Fruit fly (Drosophila melanogaster): Measurements from ENCODE around the gene CG8509.

CG8509 gene

DNA sequence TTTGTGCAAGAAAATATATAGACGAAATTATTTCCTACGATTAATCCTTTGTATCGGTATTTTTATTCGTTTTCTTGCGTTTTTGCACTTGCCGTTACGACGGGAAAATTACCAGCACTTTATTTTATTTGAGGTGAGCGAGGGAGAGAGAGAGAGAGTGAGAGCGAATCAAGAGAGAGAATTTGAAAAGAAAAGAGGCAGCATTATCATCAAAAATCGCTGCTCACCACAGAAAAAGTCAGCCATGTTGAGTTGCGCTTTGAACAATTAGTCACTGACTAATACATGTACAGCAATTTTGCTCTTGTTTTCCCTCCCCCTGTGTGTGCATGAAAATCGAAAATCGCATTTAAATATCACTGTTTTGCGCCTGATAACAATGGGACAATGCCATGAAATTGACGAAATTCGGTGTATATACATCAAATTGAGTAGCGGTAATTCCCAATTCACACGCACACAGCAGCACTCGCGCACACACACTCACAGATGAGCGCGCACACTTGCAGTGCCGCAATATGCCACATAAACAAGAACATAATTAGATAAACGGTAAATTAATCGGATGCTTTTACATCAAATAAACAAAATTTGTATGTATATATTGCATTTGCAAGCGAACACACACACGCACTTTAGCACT lies 25.4 kb downstream of the CG8509 start:
- no peak for TF ChIP-seq CG17806 (tag; optimal IDR thresholded peaks at IDR 0.05)
- no peak for TF ChIP-seq CG13204 (GFP tag; optimal IDR thresholded peaks at IDR 0.05)
- no peak for TF ChIP-seq Pif1A (GFP tag; optimal IDR thresholded peaks at IDR 0.05)
- peak; percentile 1 for TF ChIP-seq gl (tag; optimal IDR thresholded peaks at IDR 0.05)
- no peak for TF ChIP-seq EcR (GFP tag; optimal IDR thresholded peaks at IDR 0.05)
- no peak for TF ChIP-seq CG15710 (tag; optimal IDR thresholded peaks at IDR 0.05)
- peak; percentile 58; the same call in 1 of the 2 replicates for TF ChIP-seq CG12605 (GFP tag; IDR thresholded peaks at IDR 0.05)
- no peak for TF ChIP-seq fd96Ca (GFP tag; IDR thresholded peaks at IDR 0.05)
- TF ChIP-seq Ets98B (GFP tag; IDR thresholded peaks at IDR 0.05) = peak; percentile 48; the same call in 1 of the 2 replicates
- no peak for TF ChIP-seq CG32121 (GFP tag; IDR thresholded peaks at IDR 0.05)
- 0 out of 3 replicates have a peak, but pooled peaks have one; percentile 13 for TF ChIP-seq CG4496 (GFP tag; IDR thresholded peaks at IDR 0.05)

DNA sequence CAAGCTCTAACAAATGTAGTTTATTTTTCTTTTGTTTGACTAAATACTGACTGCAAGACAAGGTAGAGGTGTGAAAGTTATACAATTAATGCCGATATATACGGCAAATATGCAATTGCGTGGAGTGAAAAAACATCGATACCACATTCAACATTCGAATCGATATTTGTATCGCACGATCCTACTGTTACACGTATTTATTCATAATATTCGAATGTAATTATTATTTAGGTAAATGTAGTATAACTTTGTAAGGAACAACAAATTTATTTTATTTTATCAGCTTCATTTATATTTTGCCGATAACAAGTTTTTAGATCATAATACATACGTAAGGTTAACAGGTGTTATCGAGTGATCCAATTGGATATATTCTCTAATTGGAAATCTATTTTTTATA lies 26.0 kb downstream of the CG8509 start, which contains the start of gene Chc:
Gene Chc, minus strand, starts transcription at position 98 of the 400 bp plus-strand sequence.
- no peak for TF ChIP-seq CG8301 (tag; optimal IDR thresholded peaks at IDR 0.05)
- TF ChIP-seq D1 (tag; optimal IDR thresholded peaks at IDR 0.05) = peak; percentile 54
- TF ChIP-seq Ets98B (GFP tag; IDR thresholded peaks at IDR 0.05) = peak; percentile 30; the same call in 1 of the 2 replicates

DNA sequence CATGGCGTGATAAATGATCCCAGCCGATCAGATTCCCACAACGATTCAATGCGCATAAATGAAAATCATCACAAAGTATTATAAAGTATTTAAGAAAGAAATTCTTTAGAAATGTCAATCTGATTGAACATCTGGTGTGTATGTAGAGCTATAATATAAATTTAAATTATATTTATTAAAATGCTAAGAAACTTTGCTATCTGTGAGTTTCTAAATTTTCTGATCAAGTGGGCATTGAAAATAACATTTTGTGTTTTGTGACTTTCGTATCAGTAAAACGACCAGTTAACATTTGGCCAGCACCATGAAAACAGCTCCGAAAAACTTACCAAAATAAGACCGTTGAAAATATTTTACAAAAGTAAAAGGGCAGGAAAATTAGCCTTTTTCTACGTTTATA lies 28.2 kb downstream of the CG8509 start, which contains the start of gene CG8565:
Gene CG8565, plus strand, starts transcription at position 301 of the 400 bp plus-strand sequence.
- TF ChIP-seq CG13204 (GFP tag; optimal IDR thresholded peaks at IDR 0.05) (no peak), Pif1A (GFP tag; optimal IDR thresholded peaks at IDR 0.05) (no peak), Pif1B (GFP tag; optimal IDR thresholded peaks at IDR 0.05) (no peak), Snoo (tag; optimal IDR thresholded peaks at IDR 0.05) (no peak), CG10348 (GFP tag; IDR thresholded peaks at IDR 0.05) (no peak), gl (tag; optimal IDR thresholded peaks at IDR 0.05) (no peak), CG32121 (GFP tag; IDR thresholded peaks at IDR 0.05) (no peak), fd96Ca (GFP tag; IDR thresholded peaks at IDR 0.05) (no peak), CG17806 (tag; optimal IDR thresholded peaks at IDR 0.05) (no peak)

DNA sequence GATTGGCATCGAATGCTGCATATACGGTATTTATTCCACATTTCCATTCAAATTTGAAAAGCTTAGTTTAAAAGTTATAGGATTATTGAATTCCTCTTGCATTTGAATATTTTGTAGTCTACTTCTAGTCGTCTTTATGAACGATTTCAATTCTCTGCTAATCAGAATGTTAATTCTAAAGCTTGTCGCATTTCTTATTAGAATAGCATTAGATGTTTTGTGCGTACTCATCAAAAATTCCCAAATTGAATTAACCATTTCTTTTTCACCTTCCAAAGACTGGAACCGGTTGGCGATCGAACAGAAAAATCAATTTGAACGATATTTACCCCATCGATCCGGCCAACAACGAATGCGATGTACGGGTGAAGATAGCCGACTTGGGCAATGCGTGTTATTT lies 30.6 kb downstream of the CG8509 start:
- TF ChIP-seq Ets98B (GFP tag; IDR thresholded peaks at IDR 0.05) (no peak), CG8159 (tag; optimal IDR thresholded peaks at IDR 0.05) (no peak), CG8301 (tag; optimal IDR thresholded peaks at IDR 0.05) (no peak), gl (tag; optimal IDR thresholded peaks at IDR 0.05) (no peak), D1 (tag; optimal IDR thresholded peaks at IDR 0.05) (no peak), CG14655 (GFP tag; optimal IDR thresholded peaks at IDR 0.05) (no peak), Pif1A (GFP tag; optimal IDR thresholded peaks at IDR 0.05) (no peak), CG15710 (tag; optimal IDR thresholded peaks at IDR 0.05) (no peak), fd96Ca (GFP tag; IDR thresholded peaks at IDR 0.05) (no peak), CG32121 (GFP tag; IDR thresholded peaks at IDR 0.05) (no peak), CG13204 (GFP tag; optimal IDR thresholded peaks at IDR 0.05) (no peak), CG10348 (GFP tag; IDR thresholded peaks at IDR 0.05) (no peak), EcR (GFP tag; optimal IDR thresholded peaks at IDR 0.05) (no peak)

DNA sequence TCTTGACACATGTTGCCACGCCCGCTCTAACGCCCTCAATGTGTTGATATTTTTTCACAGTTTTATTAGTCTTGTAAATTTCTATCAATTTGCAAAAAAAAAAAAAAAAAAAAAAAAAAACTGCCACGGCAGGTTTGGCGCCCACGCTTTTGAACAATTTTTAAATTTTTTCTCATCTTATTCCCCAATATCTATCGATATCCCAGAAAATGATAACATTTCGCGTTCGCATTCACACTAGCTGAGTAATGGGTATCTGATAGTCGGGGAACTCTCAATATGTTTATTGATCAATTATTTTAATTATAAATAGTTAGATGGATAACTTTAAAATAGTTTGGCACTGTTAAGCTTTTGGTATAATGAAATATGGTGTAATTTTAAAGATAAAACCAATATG lies 32.0 kb downstream of the CG8509 start:
- TF ChIP-seq CG13204 (GFP tag; optimal IDR thresholded peaks at IDR 0.05) = no peak
- TF ChIP-seq CG8301 (tag; optimal IDR thresholded peaks at IDR 0.05) = no peak
- TF ChIP-seq CG12605 (GFP tag; IDR thresholded peaks at IDR 0.05) = no peak
- no peak for TF ChIP-seq EcR (GFP tag; optimal IDR thresholded peaks at IDR 0.05)
- TF ChIP-seq fd96Ca (GFP tag; IDR thresholded peaks at IDR 0.05) = no peak
- TF ChIP-seq CG32121 (GFP tag; IDR thresholded peaks at IDR 0.05) = no peak
- no peak for TF ChIP-seq gl (tag; optimal IDR thresholded peaks at IDR 0.05)

DNA sequence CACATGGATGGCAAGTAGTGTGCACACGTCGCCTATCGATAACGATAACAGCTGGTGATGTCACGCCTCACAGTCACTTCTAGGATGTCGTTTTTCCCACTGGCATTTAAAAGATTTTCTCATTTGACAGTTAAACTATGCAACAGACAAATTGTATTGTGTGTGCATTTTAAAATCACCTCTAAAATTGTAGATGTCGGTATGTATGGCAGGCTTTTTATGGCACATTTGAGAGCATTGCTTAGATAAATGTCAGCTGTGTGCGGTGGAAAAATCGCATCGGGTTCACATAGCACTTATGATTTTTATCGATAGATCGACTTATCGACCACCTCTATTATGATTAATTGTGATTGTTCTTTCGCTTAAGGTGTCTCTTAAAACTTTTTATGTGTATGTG lies 34.8 kb downstream of the CG8509 start, which contains the start of the genes ArgRS and CG8578:
Gene ArgRS, minus strand, starts transcription at position 7 of the 400 bp plus-strand sequence.
Gene CG8578, plus strand, starts transcription at position 338 of the 400 bp plus-strand sequence.
- TF ChIP-seq gl (tag; optimal IDR thresholded peaks at IDR 0.05) = no peak
- no peak for TF ChIP-seq CG8301 (tag; optimal IDR thresholded peaks at IDR 0.05)
- TF ChIP-seq CG14655 (GFP tag; optimal IDR thresholded peaks at IDR 0.05) = no peak
- TF ChIP-seq Ets98B (GFP tag; IDR thresholded peaks at IDR 0.05) = no peak
- peak; percentile 55 for TF ChIP-seq rn (GFP tag; IDR thresholded peaks at IDR 0.05)
- peak; percentile 60 for TF ChIP-seq Snoo (tag; optimal IDR thresholded peaks at IDR 0.05)
- TF ChIP-seq CG13204 (GFP tag; optimal IDR thresholded peaks at IDR 0.05) = no peak
- no peak for TF ChIP-seq CG12605 (GFP tag; IDR thresholded peaks at IDR 0.05)
- peak; percentile 3 for TF ChIP-seq CG9948 (tag; optimal IDR thresholded peaks at IDR 0.05)
- TF ChIP-seq CG15710 (tag; optimal IDR thresholded peaks at IDR 0.05) = peak; percentile 22
- TF ChIP-seq Pif1B (GFP tag; optimal IDR thresholded peaks at IDR 0.05) = peak; percentile 52
- no peak for TF ChIP-seq CG10348 (GFP tag; IDR thresholded peaks at IDR 0.05)
- TF ChIP-seq fd96Ca (GFP tag; IDR thresholded peaks at IDR 0.05) = no peak
- TF ChIP-seq CG17806 (tag; optimal IDR thresholded peaks at IDR 0.05) = no peak
- peak; percentile 82 for TF ChIP-seq CG4496 (GFP tag; IDR thresholded peaks at IDR 0.05)
- no peak for TF ChIP-seq CG8159 (tag; optimal IDR thresholded peaks at IDR 0.05)
- no peak for TF ChIP-seq Pif1A (GFP tag; optimal IDR thresholded peaks at IDR 0.05)
- TF ChIP-seq CG32121 (GFP tag; IDR thresholded peaks at IDR 0.05) = peak; percentile 47; the same call in 1 of the 2 replicates
- TF ChIP-seq EcR (GFP tag; optimal IDR thresholded peaks at IDR 0.05) = no peak
- TF ChIP-seq D1 (tag; optimal IDR thresholded peaks at IDR 0.05) = no peak
- TF ChIP-seq CG34367 (tag; optimal IDR thresholded peaks at IDR 0.05) = no peak

Data from whole organism, pupa.